5 worm cellular contexts compared by ENCODE assay signal in the genomic region with DNA sequence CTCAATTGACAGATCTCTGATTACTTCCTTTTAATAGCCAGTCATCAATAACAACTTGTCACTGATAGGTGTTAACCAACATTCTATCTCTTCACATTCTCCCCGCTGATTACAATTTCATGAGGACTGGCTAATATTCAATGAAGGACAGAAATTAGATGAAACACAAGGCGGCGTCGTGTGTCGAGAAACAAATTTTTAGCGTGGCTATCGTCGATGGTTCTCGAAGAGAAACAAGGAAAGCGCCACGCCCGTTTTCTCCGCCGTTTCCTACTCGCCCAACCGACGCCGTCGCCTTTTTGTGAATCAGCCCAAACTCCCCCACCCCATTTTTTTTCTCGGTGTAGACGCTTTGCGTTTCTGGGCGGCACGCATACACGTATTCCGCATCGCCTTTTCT.
TF ChIP-seq lines count a peak whose summit lies in the region.

Gene F53B3.6, plus strand, starts transcription at position 284 of the 400 bp plus-strand sequence.

TF ChIP-seq in whole organism, L1 larva, 84 proteins besides CTCF, POLR2A, EP300 and RAD21 (continues in another document):
- TF ChIP-seq hpl-2 (GFP tag; optimal IDR thresholded peaks at IDR 0.05; lab: Kevin White, UChicago), result no peak
- peak; percentile 4 for TF ChIP-seq tbx-2 (tag; optimal IDR thresholded peaks at IDR 0.05; lab: Kevin White, UChicago)
- no peak for TF ChIP-seq ama-1 (optimal IDR thresholded peaks at IDR 0.05; lab: Kevin White, UChicago)
- no peak for TF ChIP-seq efl-3 (GFP tag; optimal IDR thresholded peaks at IDR 0.05; lab: Kevin White, UChicago)
- peak in 4 of 6 experiments; percentile 20 to 72 (median 51) for TF ChIP-seq elt-3 (tag; optimal IDR thresholded peaks at IDR 0.05; lab: Kevin White, UChicago)
- TF ChIP-seq zag-1 (tag; optimal IDR thresholded peaks at IDR 0.05; lab: Kevin White, UChicago), result no peak
- no peak for TF ChIP-seq nhr-77 (tag; optimal IDR thresholded peaks at IDR 0.05; lab: Kevin White, UChicago)
- no peak for TF ChIP-seq nhr-76 (tag; optimal IDR thresholded peaks at IDR 0.05; lab: Kevin White, UChicago)
- no peak for TF ChIP-seq sptf-1 (tag; optimal IDR thresholded peaks at IDR 0.05; lab: Kevin White, UChicago)
- no peak for TF ChIP-seq C16A3.4 (tag; optimal IDR thresholded peaks at IDR 0.05; lab: Kevin White, UChicago)
- TF ChIP-seq dpl-1 (GFP tag; optimal IDR thresholded peaks at IDR 0.05; lab: Kevin White, UChicago), result no peak
- peak; percentile 17 for TF ChIP-seq nhr-71 (tag; optimal IDR thresholded peaks at IDR 0.05; lab: Kevin White, UChicago)
- peak; percentile 27 for TF ChIP-seq nhr-20 (tag; optimal IDR thresholded peaks at IDR 0.05; lab: Kevin White, UChicago)
- TF ChIP-seq fkh-4 (tag; optimal IDR thresholded peaks at IDR 0.05; lab: Kevin White, UChicago; ENCODE audit: borderline replicate concordance), result no peak
- TF ChIP-seq jun-1 (tag; optimal IDR thresholded peaks at IDR 0.05; lab: Kevin White, UChicago), result no peak
- TF ChIP-seq blmp-1 (tag; optimal IDR thresholded peaks at IDR 0.05; lab: Kevin White, UChicago), result peak; percentile 80
- peak; percentile 45 for TF ChIP-seq lin-14 (GFP tag; optimal IDR thresholded peaks at IDR 0.05; lab: Kevin White, UChicago)

TF ChIP-seq in whole organism, L2 larva, 48 proteins besides CTCF, POLR2A, EP300 and RAD21:
- TF ChIP-seq fos-1 (tag; optimal IDR thresholded peaks at IDR 0.05; lab: Kevin White, UChicago) (peak; percentile 4), sma-3 (GFP tag; optimal IDR thresholded peaks at IDR 0.05; lab: Kevin White, UChicago) (peak; percentile 68), sem-4 (tag; optimal IDR thresholded peaks at IDR 0.05; lab: Kevin White, UChicago) (no peak), sma-9 (GFP tag; optimal IDR thresholded peaks at IDR 0.05; lab: Kevin White, UChicago) (peak; percentile 26), sma-9 (tag; optimal IDR thresholded peaks at IDR 0.05; lab: Kevin White, UChicago) (no peak), elt-1 (tag; optimal IDR thresholded peaks at IDR 0.05; lab: Kevin White, UChicago) (no peak), nhr-25 (tag; optimal IDR thresholded peaks at IDR 0.05; lab: Kevin White, UChicago) (peak; percentile 9)

TF ChIP-seq in whole organism, L3 larva, 47 proteins besides CTCF, POLR2A, EP300 and RAD21:
- TF ChIP-seq nhr-23 (tag; optimal IDR thresholded peaks at IDR 0.05; lab: Kevin White, UChicago) (peak; percentile 13), hmg-11 (tag; optimal IDR thresholded peaks at IDR 0.05; lab: Kevin White, UChicago) (no peak), eor-1 (tag; optimal IDR thresholded peaks at IDR 0.05; lab: Kevin White, UChicago) (no peak), snpc-4 (tag; optimal IDR thresholded peaks at IDR 0.05; lab: Kevin White, UChicago) (no peak), nhr-25 (tag; optimal IDR thresholded peaks at IDR 0.05; lab: Kevin White, UChicago) (peak; percentile 36), nhr-43 (tag; optimal IDR thresholded peaks at IDR 0.05; lab: Kevin White, UChicago; ENCODE audit: poor library complexity, severe bottlenecking) (peak; percentile 44)

TF ChIP-seq in whole organism, L4 larva, 104 proteins besides CTCF, POLR2A, EP300 and RAD21:
- TF ChIP-seq hif-1 (tag; optimal IDR thresholded peaks at IDR 0.05; lab: Kevin White, UChicago) (no peak), nhr-28 (tag; optimal IDR thresholded peaks at IDR 0.05; lab: Kevin White, UChicago) (peak; percentile 22), nhr-77 (tag; optimal IDR thresholded peaks at IDR 0.05; lab: Kevin White, UChicago) (no peak), nhr-102 (tag; optimal IDR thresholded peaks at IDR 0.05; lab: Kevin White, UChicago) (no peak), attf-4 (tag; optimal IDR thresholded peaks at IDR 0.05; lab: Kevin White, UChicago) (no peak), unc-62 (GFP tag; optimal IDR thresholded peaks at IDR 0.05 in 1 of 2; lab: Kevin White, UChicago) (peak in 1 of 2 experiments; percentile 56), unc-62 (tag; optimal IDR thresholded peaks at IDR 0.05; lab: Kevin White, UChicago) (no peak), mdt-29 (GFP tag; IDR thresholded peaks at IDR 0.05; lab: Robert Waterston, UW) (no peak), ztf-7 (tag; optimal IDR thresholded peaks at IDR 0.05; lab: Kevin White, UChicago) (no peak), mdl-1 (tag; optimal IDR thresholded peaks at IDR 0.05; lab: Kevin White, UChicago) (peak in 1 of 2 experiments; percentile 11), hlh-11 (tag; optimal IDR thresholded peaks at IDR 0.05; lab: Kevin White, UChicago) (peak; percentile 60), skn-1 (tag; optimal IDR thresholded peaks at IDR 0.05; lab: Kevin White, UChicago) (no peak)

TF ChIP-seq in whole organism, young adult, 124 proteins besides CTCF, POLR2A, EP300 and RAD21:
- TF ChIP-seq ztf-18 (tag; optimal IDR thresholded peaks at IDR 0.05; lab: Kevin White, UChicago) (no peak), athp-1 (tag; optimal IDR thresholded peaks at IDR 0.05; lab: Kevin White, UChicago) (no peak), ceh-27 (GFP tag; optimal IDR thresholded peaks at IDR 0.05; lab: Kevin White, UChicago) (no peak), die-1 (tag; optimal IDR thresholded peaks at IDR 0.05; lab: Kevin White, UChicago) (no peak), zfh-2 (GFP tag; conservative IDR thresholded peaks at IDR 0.05; lab: Robert Waterston, UW) (0 out of 2 replicates have a peak, but pooled peaks have one; percentile 34), nfya-2 (GFP tag; IDR thresholded peaks at IDR 0.05; lab: Robert Waterston, UW) (no peak)
